Worm (Caenorhabditis elegans) whole organism, L4 larva: Measurements from ENCODE around the gene Y11D7A.9.

Source experiments
- R02D3.7 ChIP-seq: fragments of 150-350 bp; sonication (generic microtip); optimal IDR thresholded peaks from 3 replicates; lab custom pipeline; 2014; ENCODE audit warnings: missing biosample characterization, missing genetic modification characterization
- Y105C5A.15 ChIP-seq: fragments of 200-800 bp; sonication (Bioruptor generic); IDR thresholded peaks from 2 replicates; pipeline ENCODE4 v1.3.6; 2022; ENCODE audit warnings: missing genetic modification characterization, missing compliant biosample characterization
- ceh-28 ChIP-seq: fragments of 150-350 bp; optimal IDR thresholded peaks from 2 replicates; lab custom pipeline; 2014; ENCODE audit warnings: missing biosample characterization, missing genetic modification reagents, missing genetic modification characterization
- ceh-44 ChIP-seq: fragments of 200-800 bp; sonication (Bioruptor generic); IDR thresholded peaks from 2 replicates; pipeline ENCODE4 v1.3.6; 2022; ENCODE audit warnings: missing genetic modification reagents, missing genetic modification characterization, missing compliant biosample characterization
- daf-12 ChIP-seq: fragments of 150-350 bp; optimal IDR thresholded peaks from 2 replicates; lab custom pipeline; 2014; ENCODE audit warnings: missing biosample characterization, missing genetic modification reagents, missing genetic modification characterization
- egl-27 ChIP-seq: sonication (generic microtip); optimal IDR thresholded peaks from 3 replicates; lab custom pipeline; 2017; ENCODE audit warnings: missing biosample characterization, missing genetic modification reagents, missing genetic modification characterization
- fos-1 ChIP-seq: fragments of 150-350 bp; optimal IDR thresholded peaks from 2 replicates; lab custom pipeline; 2014; ENCODE audit warnings: missing biosample characterization, missing genetic modification characterization
- lim-7 ChIP-seq: fragments of 200-800 bp; sonication (Bioruptor generic); IDR thresholded peaks from 2 replicates; pipeline ENCODE4 v1.3.6; 2022; ENCODE audit warnings: missing genetic modification characterization, missing compliant biosample characterization
- lsy-2 ChIP-seq, 2 experiments: fragments of 150-350 bp in 1 of 2; sonication (generic microtip) in 1 of 2; optimal IDR thresholded peaks; 2 replicates each; lab custom pipeline; 2014 to 2017; ENCODE audit warnings: missing biosample characterization in 2 of 2, missing genetic modification characterization in 2 of 2
- nhr-76 ChIP-seq: fragments of 150-350 bp; optimal IDR thresholded peaks from 2 replicates; lab custom pipeline; 2014; ENCODE audit warnings: missing biosample characterization, missing genetic modification characterization
- tag-97 ChIP-seq: fragments of 200-800 bp; sonication (Bioruptor generic); IDR thresholded peaks from 2 replicates; pipeline ENCODE4 v1.3.6; 2022; ENCODE audit warnings: missing genetic modification characterization, missing compliant biosample characterization
- unc-39 ChIP-seq: sonication (generic microtip); optimal IDR thresholded peaks from 2 replicates; lab custom pipeline; 2017; ENCODE audit warnings: missing biosample characterization, missing genetic modification characterization
- zip-11 ChIP-seq: fragments of 200-800 bp; sonication (Bioruptor generic); IDR thresholded peaks from 2 replicates; pipeline ENCODE4 v1.3.6; 2022; ENCODE audit warnings: missing genetic modification characterization, missing compliant biosample characterization
- ztf-11 ChIP-seq: fragments of 150-350 bp; optimal IDR thresholded peaks from 2 replicates; lab custom pipeline; 2014; ENCODE audit warnings: missing biosample characterization, missing genetic modification characterization

DNA sequence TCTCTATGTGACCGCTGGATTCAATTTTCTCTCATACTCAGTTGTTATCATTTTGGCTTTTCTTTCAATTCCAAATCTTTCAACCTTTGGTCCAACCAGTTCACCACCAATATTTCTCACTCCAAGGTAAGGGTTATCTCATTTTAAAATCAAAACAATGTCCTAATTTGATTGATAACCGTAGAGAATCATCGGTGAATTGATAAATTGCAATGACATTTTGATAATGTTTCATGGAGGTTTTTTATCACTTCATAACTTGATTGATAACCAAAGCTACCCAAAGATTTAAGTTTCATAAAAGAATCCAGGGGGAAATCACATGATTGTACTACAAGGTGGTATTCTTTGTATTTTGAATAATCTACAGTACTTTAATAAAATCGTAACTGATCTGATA lies 16.8 kb downstream of the Y11D7A.9 start:
- no peak for TF ChIP-seq egl-27 (tag; lab: Kevin White, UChicago)
- no peak for TF ChIP-seq unc-39 (tag; lab: Kevin White, UChicago)
- no peak for TF ChIP-seq zip-11
- TF ChIP-seq lim-7 (GFP tag; lab: Robert Waterston, UW) = no peak
- TF ChIP-seq lsy-2 (tag; optimal IDR thresholded peaks at IDR 0.05; lab: Kevin White, UChicago) = no peak
- TF ChIP-seq daf-12 (tag; lab: Kevin White, UChicago) = no peak
- TF ChIP-seq tag-97 = no peak
- TF ChIP-seq ztf-11 (tag; lab: Kevin White, UChicago) = no peak
- TF ChIP-seq nhr-76 (tag; lab: Kevin White, UChicago) = no peak
- no peak for TF ChIP-seq fos-1
- no peak for TF ChIP-seq Y105C5A.15 (GFP tag; lab: Robert Waterston, UW)
- TF ChIP-seq ceh-28 (tag; lab: Kevin White, UChicago) = no peak
- no peak for TF ChIP-seq R02D3.7
- TF ChIP-seq ceh-44 (GFP tag; lab: Robert Waterston, UW) = no peak
